Worm (Caenorhabditis elegans) whole organism, midembryonic: ENCODE measurements around the gene aat-2.

Experiments
- flt-1 ChIP-seq: fragments of 200-800 bp; sonication (Bioruptor generic); IDR thresholded peaks from 2 replicates; pipeline ENCODE4 v1.3.6; 2022; ENCODE audit warnings: missing genetic modification characterization, missing compliant biosample characterization
- klf-2 ChIP-seq: fragments of 200-800 bp; sonication (Bioruptor generic); conservative IDR thresholded peaks from 2 replicates; pipeline ENCODE4 v1.3.6; 2022; ENCODE audit warnings: missing genetic modification reagents, missing genetic modification characterization, missing compliant biosample characterization
- ztf-23 ChIP-seq: fragments of 200-800 bp; sonication (Bioruptor generic); IDR thresholded peaks from 2 replicates; pipeline ENCODE4 v1.3.6; 2022; ENCODE audit warnings: missing genetic modification reagents, missing genetic modification characterization, missing compliant biosample characterization

- TF ChIP-seq flt-1 (GFP tag; lab: Robert Waterston, UW), result no peak
- no peak for TF ChIP-seq ztf-23 (GFP tag; lab: Robert Waterston, UW)
- no peak for TF ChIP-seq klf-2 (GFP tag; lab: Robert Waterston, UW)
These were observed 27.9 kb downstream of the aat-2 start for ce11 chrV:9218214-9218613.
